Fruit fly (Drosophila melanogaster) whole organism, prepupa: ENCODE measurements around the gene CG13258.
A peak's percentile ranks its signal among the peaks of the same experiment; 100 is the strongest.

Source experiments
- Blimp-1 ChIP-seq: fragments of 200-800 bp; sonication (Bioruptor generic); optimal IDR thresholded peaks from 3 replicates; lab custom pipeline; 2017; ENCODE audit warnings: missing biosample characterization, missing genetic modification characterization, mild to moderate bottlenecking, moderate library complexity, missing genetic modification reagents
- CG10631 ChIP-seq: fragments of 200-800 bp; sonication (Bioruptor generic); optimal IDR thresholded peaks from 2 replicates; lab custom pipeline; 2016; ENCODE audit warnings: missing biosample characterization, missing genetic modification characterization
- CG10669 ChIP-seq: fragments of 200-800 bp; sonication (Bioruptor generic); optimal IDR thresholded peaks from 3 replicates; lab custom pipeline; 2018; ENCODE audit warnings: missing biosample characterization, mild to moderate bottlenecking, missing genetic modification characterization, moderate library complexity
- CG11294 ChIP-seq: fragments of 200-800 bp; sonication (Bioruptor generic); IDR thresholded peaks from 2 replicates; pipeline ENCODE4 v1.3.6; 2022; ENCODE audit warnings: missing biosample characterization, missing genetic modification characterization
- CG11902 ChIP-seq: fragments of 200-800 bp; sonication (Bioruptor generic); optimal IDR thresholded peaks from 3 replicates; lab custom pipeline; 2016; ENCODE audit warnings: missing biosample characterization, missing genetic modification characterization
- CG15336 ChIP-seq: fragments of 200-800 bp; sonication (Bioruptor generic); IDR thresholded peaks from 2 replicates; pipeline ENCODE4 v1.3.6; 2022; ENCODE audit warnings: missing biosample characterization, missing genetic modification characterization
- CG1621 ChIP-seq: fragments of 200-800 bp; sonication (Bioruptor generic); optimal IDR thresholded peaks from 3 replicates; lab custom pipeline; 2018; ENCODE audit warnings: missing biosample characterization, mild to moderate bottlenecking, missing genetic modification characterization
- CG16779 ChIP-seq: fragments of 200-800 bp; sonication (Bioruptor generic); optimal IDR thresholded peaks from 3 replicates; lab custom pipeline; 2017; ENCODE audit warnings: missing biosample characterization, mild to moderate bottlenecking, missing genetic modification characterization
- CG31627 ChIP-seq: fragments of 200-800 bp; sonication (Bioruptor generic); optimal IDR thresholded peaks from 3 replicates; lab custom pipeline; 2016; ENCODE audit warnings: missing biosample characterization, missing genetic modification characterization
- CG3919 ChIP-seq: fragments of 200-800 bp; sonication (Bioruptor generic); optimal IDR thresholded peaks from 3 replicates; lab custom pipeline; 2016; ENCODE audit warnings: missing biosample characterization, missing genetic modification characterization
- CG6163 ChIP-seq: fragments of 200-800 bp; sonication (Bioruptor generic); IDR thresholded peaks from 3 replicates; pipeline ENCODE4 v1.3.6; 2022; ENCODE audit warnings: missing biosample characterization, missing genetic modification characterization
- CG6792 ChIP-seq: fragments of 200-800 bp; sonication (Bioruptor generic); optimal IDR thresholded peaks from 3 replicates; lab custom pipeline; 2016; ENCODE audit warnings: missing biosample characterization, missing genetic modification characterization
- CG6808 ChIP-seq: fragments of 200-800 bp; sonication (Bioruptor generic); optimal IDR thresholded peaks from 3 replicates; lab custom pipeline; 2017; ENCODE audit warnings: missing biosample characterization, missing genetic modification characterization, mild to moderate bottlenecking, moderate library complexity, missing genetic modification reagents
- CG6854 ChIP-seq: fragments of 200-800 bp; sonication (Bioruptor generic); optimal IDR thresholded peaks from 2 replicates; lab custom pipeline; 2017; ENCODE audit warnings: missing biosample characterization, mild to moderate bottlenecking, missing genetic modification characterization
- CG7368 ChIP-seq: fragments of 200-800 bp; sonication (Bioruptor generic); optimal IDR thresholded peaks from 3 replicates; lab custom pipeline; 2016; ENCODE audit warnings: missing biosample characterization, missing genetic modification characterization
- CG8632 ChIP-seq: fragments of 200-800 bp; sonication (Bioruptor generic); optimal IDR thresholded peaks from 3 replicates; lab custom pipeline; 2016; ENCODE audit warnings: missing biosample characterization, missing genetic modification characterization
- Eip75B ChIP-seq: fragments of 200-800 bp; sonication (Bioruptor generic); optimal IDR thresholded peaks from 3 replicates; lab custom pipeline; 2016; ENCODE audit warnings: missing biosample characterization, missing genetic modification characterization
- Eip93F ChIP-seq: fragments of 200-800 bp; sonication (Bioruptor generic); optimal IDR thresholded peaks from 2 replicates; lab custom pipeline; 2016; ENCODE audit warnings: missing biosample characterization, mild to moderate bottlenecking, missing genetic modification characterization
- Ets21C ChIP-seq: fragments of 200-800 bp; sonication (Bioruptor generic); optimal IDR thresholded peaks from 3 replicates; lab custom pipeline; 2016; ENCODE audit warnings: missing biosample characterization, missing genetic modification characterization
- Gug ChIP-seq: fragments of 200-800 bp; sonication (Bioruptor generic); IDR thresholded peaks from 2 replicates; pipeline ENCODE4 v1.3.6; 2022; ENCODE audit warnings: missing biosample characterization, missing genetic modification characterization
- Hr38 ChIP-seq: sonication (Bioruptor generic); optimal IDR thresholded peaks from 2 replicates; lab custom pipeline; 2016; ENCODE audit warnings: missing biosample characterization, missing genetic modification characterization
- Hr4 ChIP-seq: fragments of 200-800 bp; sonication (Bioruptor generic); optimal IDR thresholded peaks from 3 replicates; lab custom pipeline; 2016; ENCODE audit warnings: missing biosample characterization, missing genetic modification characterization
- Lpt ChIP-seq: fragments of 200-800 bp; sonication (Bioruptor generic); optimal IDR thresholded peaks from 3 replicates; lab custom pipeline; 2016; ENCODE audit warnings: missing biosample characterization, missing genetic modification characterization
- Sox15 ChIP-seq: fragments of 200-800 bp; sonication (Bioruptor generic); optimal IDR thresholded peaks from 3 replicates; lab custom pipeline; 2016; ENCODE audit warnings: missing biosample characterization, missing genetic modification characterization
- achi ChIP-seq: fragments of 200-800 bp; sonication (Bioruptor generic); optimal IDR thresholded peaks from 3 replicates; lab custom pipeline; 2016; ENCODE audit warnings: missing biosample characterization, missing genetic modification characterization
- dac ChIP-seq: fragments of 200-800 bp; sonication (Bioruptor generic); optimal IDR thresholded peaks from 2 replicates; lab custom pipeline; 2017; ENCODE audit warnings: missing biosample characterization, mild to moderate bottlenecking, missing genetic modification characterization
- dsx ChIP-seq: fragments of 200-800 bp; optimal IDR thresholded peaks from 3 replicates; lab custom pipeline; 2019; ENCODE audit warnings: missing biosample characterization, mild to moderate bottlenecking, missing genetic modification characterization, moderate library complexity; ENCODE audit not compliant: poor library complexity, severe bottlenecking
- eg ChIP-seq: fragments of 200-800 bp; sonication (Bioruptor generic); IDR thresholded peaks from 3 replicates; pipeline ENCODE4 v1.3.6; 2022; ENCODE audit warnings: missing biosample characterization, missing genetic modification characterization
- esn ChIP-seq: fragments of 200-800 bp; sonication (Bioruptor generic); optimal IDR thresholded peaks from 2 replicates; lab custom pipeline; 2016; ENCODE audit warnings: missing biosample characterization, mild to moderate bottlenecking, missing genetic modification characterization, moderate library complexity
- fd59A ChIP-seq: fragments of 200-800 bp; sonication (Bioruptor generic); optimal IDR thresholded peaks from 2 replicates; lab custom pipeline; 2017; ENCODE audit warnings: missing biosample characterization, mild to moderate bottlenecking, missing genetic modification characterization, missing genetic modification reagents
- fkh ChIP-seq: fragments of 200-800 bp; sonication (Bioruptor generic); optimal IDR thresholded peaks from 3 replicates; lab custom pipeline; 2017; ENCODE audit warnings: missing biosample characterization, mild to moderate bottlenecking, missing genetic modification characterization, moderate library complexity
- lz ChIP-seq: fragments of 200-800 bp; sonication (Bioruptor generic); optimal IDR thresholded peaks from 3 replicates; lab custom pipeline; 2016; ENCODE audit warnings: missing biosample characterization, missing genetic modification characterization
- net ChIP-seq: fragments of 200-800 bp; sonication (Bioruptor generic); optimal IDR thresholded peaks from 3 replicates; lab custom pipeline; 2016; ENCODE audit warnings: missing biosample characterization, missing genetic modification characterization
- pdm3 ChIP-seq: fragments of 200-800 bp; sonication (Bioruptor generic); optimal IDR thresholded peaks from 3 replicates; lab custom pipeline; 2016; ENCODE audit warnings: missing biosample characterization, missing genetic modification characterization
- ss ChIP-seq, 2 experiments: fragments of 200-800 bp; sonication (Bioruptor generic); optimal IDR thresholded peaks; 2 replicates in 1 of 2; 3 replicates in 1 of 2; lab custom pipeline; 2017 to 2018; ENCODE audit warnings: mild to moderate bottlenecking in 2 of 2, missing biosample characterization in 2 of 2, missing genetic modification characterization in 2 of 2, moderate library complexity in 1 of 2
- svp ChIP-seq: fragments of 200-800 bp; sonication (Bioruptor generic); peaks from one replicate; lab custom pipeline; 2016; ENCODE audit warnings: missing biosample characterization, missing genetic modification characterization
- vri ChIP-seq: fragments of 200-800 bp; sonication (Bioruptor generic); optimal IDR thresholded peaks from 3 replicates; lab custom pipeline; 2016; ENCODE audit warnings: missing biosample characterization, mild to moderate bottlenecking, missing genetic modification characterization

Gene CG13258

dm6 chr2L:16284306-16285299, 8.2 kb downstream of the CG13258 start (continued):
- peak; percentile 32 for TF ChIP-seq Sox15
- TF ChIP-seq pdm3 (GFP tag; lab: Kevin White, UChicago) = peak; percentile 71
- TF ChIP-seq CG6808 (GFP tag; lab: Kevin White, UChicago) = peak; percentile 52
- peak; percentile 85 for TF ChIP-seq vri (GFP tag; lab: Kevin White, UChicago)
- peak; percentile 56 for TF ChIP-seq CG10631
- peak; percentile 84 for TF ChIP-seq CG6854 (GFP tag; lab: Kevin White, UChicago)
- TF ChIP-seq fkh (GFP tag; lab: Kevin White, UChicago) = peak; percentile 31
- peak; percentile 58 for TF ChIP-seq Eip75B
- TF ChIP-seq Blimp-1 (GFP tag; lab: Kevin White, UChicago) = peak; percentile 53
- peak; percentile 29 for TF ChIP-seq CG10669 (GFP tag; lab: Kevin White, UChicago)
- TF ChIP-seq eg (GFP tag; lab: Robert Waterston, UW) = no peak
- no peak for TF ChIP-seq Hr38
- peak; percentile 45 for TF ChIP-seq Lpt (GFP tag; lab: Kevin White, UChicago)
- TF ChIP-seq esn = peak; percentile 74
- peak; percentile 11 for TF ChIP-seq fd59A (GFP tag; lab: Kevin White, UChicago)
- TF ChIP-seq CG6792 = peak; percentile 56
- peak; percentile 76 for TF ChIP-seq CG7368
- TF ChIP-seq CG16779 (tag; lab: Kevin White, UChicago) = peak; percentile 68
- TF ChIP-seq achi (GFP tag; lab: Kevin White, UChicago) = peak; percentile 66
- TF ChIP-seq CG15336 (GFP tag; lab: Robert Waterston, UW) = no peak
- no peak for TF ChIP-seq CG11294 (GFP tag; lab: Robert Waterston, UW)
- peak; percentile 47 for TF ChIP-seq net (GFP tag; lab: Kevin White, UChicago)
- peak; percentile 69 for TF ChIP-seq CG3919 (GFP tag; lab: Kevin White, UChicago)
- TF ChIP-seq Eip93F (GFP tag; lab: Kevin White, UChicago) = peak; percentile 6
- TF ChIP-seq CG1621 (tag; lab: Kevin White, UChicago) = peak; percentile 28
- TF ChIP-seq ss (GFP tag; optimal IDR thresholded peaks at IDR 0.05; lab: Kevin White, UChicago) = peak in 1 of 2 experiments; percentile 69
- TF ChIP-seq Ets21C (GFP tag; lab: Kevin White, UChicago) = peak; percentile 49
- TF ChIP-seq dsx (GFP tag; lab: Kevin White, UChicago) = peak; percentile 65
- TF ChIP-seq svp = peak; percentile 74

- TF ChIP-seq fd59A (GFP tag; lab: Kevin White, UChicago) (no peak), CG8632 (GFP tag; lab: Kevin White, UChicago) (no peak), Lpt (GFP tag; lab: Kevin White, UChicago) (peak; percentile 30), dac (no peak), fkh (GFP tag; lab: Kevin White, UChicago) (peak; percentile 3), CG15336 (GFP tag; lab: Robert Waterston, UW) (no peak), Eip75B (no peak), net (GFP tag; lab: Kevin White, UChicago) (no peak), CG11902 (no peak), svp (peak; percentile 48), CG6163 (GFP tag; lab: Robert Waterston, UW) (peak; percentile 20; the same call in 2 of the 3 replicates), CG10631 (no peak), Gug (GFP tag; lab: Robert Waterston, UW) (no peak), Hr4 (GFP tag; lab: Kevin White, UChicago) (no peak), CG31627 (GFP tag; lab: Kevin White, UChicago) (no peak), lz (GFP tag; lab: Kevin White, UChicago) (no peak), CG11294 (GFP tag; lab: Robert Waterston, UW) (no peak), vri (GFP tag; lab: Kevin White, UChicago) (no peak)
Observed at dm6 chr2L:16282856-16283255, 10.0 kb downstream of the CG13258 start.
